Worm (Caenorhabditis elegans): ENCODE results near the gene F28C10.1.

The F28C10.1 gene

ce11 chrX:506848-507247 is 36.1 kb upstream of the F28C10.1 start, which contains the start of gene B0310.2:
Gene B0310.2 (minus strand): TSS chrX:506948.
- TF ChIP-seq nhr-23 (tag; optimal IDR thresholded peaks at IDR 0.05), result no peak
- no peak for TF ChIP-seq ceh-9 (tag; optimal IDR thresholded peaks at IDR 0.05)
- no peak for TF ChIP-seq fos-1 (tag; optimal IDR thresholded peaks at IDR 0.05)
- TF ChIP-seq ceh-82 (tag; optimal IDR thresholded peaks at IDR 0.05), result no peak
- TF ChIP-seq sea-2 (GFP tag; optimal IDR thresholded peaks at IDR 0.05), result no peak
- no peak for TF ChIP-seq ztf-11 (tag; optimal IDR thresholded peaks at IDR 0.05)
- TF ChIP-seq R02D3.7 (tag; optimal IDR thresholded peaks at IDR 0.05), result no peak
- no peak for TF ChIP-seq nhr-25 (tag; optimal IDR thresholded peaks at IDR 0.05)
- no peak for TF ChIP-seq eor-1 (tag; optimal IDR thresholded peaks at IDR 0.05)
- no peak for TF ChIP-seq lin-15B (tag; optimal IDR thresholded peaks at IDR 0.05)
- TF ChIP-seq mdl-1 (tag; optimal IDR thresholded peaks at IDR 0.05), result no peak
- TF ChIP-seq ama-1 (optimal IDR thresholded peaks at IDR 0.05), result no peak

ce11 chrX:514023-514422 is 28.9 kb upstream of the F28C10.1 start:
- TF ChIP-seq tbx-2 (tag; optimal IDR thresholded peaks at IDR 0.05), result no peak
- no peak for TF ChIP-seq nhr-23 (tag; optimal IDR thresholded peaks at IDR 0.05)
- no peak for TF ChIP-seq ama-1 (optimal IDR thresholded peaks at IDR 0.05)
- no peak for TF ChIP-seq nhr-25 (tag; optimal IDR thresholded peaks at IDR 0.05)
- no peak for TF ChIP-seq jun-1 (tag; optimal IDR thresholded peaks at IDR 0.05)
- no peak for TF ChIP-seq mml-1 (tag; optimal IDR thresholded peaks at IDR 0.05)
- no peak for TF ChIP-seq hmg-11 (tag; optimal IDR thresholded peaks at IDR 0.05)
- TF ChIP-seq ceh-16 (tag; optimal IDR thresholded peaks at IDR 0.05), result no peak
- no peak for TF ChIP-seq snpc-4 (tag; optimal IDR thresholded peaks at IDR 0.05)
- no peak for TF ChIP-seq unc-62 (GFP tag; optimal IDR thresholded peaks at IDR 0.05)
- no peak for TF ChIP-seq elt-1 (tag; optimal IDR thresholded peaks at IDR 0.05)
- no peak for TF ChIP-seq elt-2 (tag; optimal IDR thresholded peaks at IDR 0.05)
- TF ChIP-seq nhr-77 (tag; optimal IDR thresholded peaks at IDR 0.05), result no peak
- no peak for TF ChIP-seq zag-1 (tag; optimal IDR thresholded peaks at IDR 0.05)
- TF ChIP-seq mdl-1 (tag; optimal IDR thresholded peaks at IDR 0.05), result no peak
- no peak for TF ChIP-seq ceh-82 (tag; optimal IDR thresholded peaks at IDR 0.05)
- no peak for TF ChIP-seq nhr-28 (tag; optimal IDR thresholded peaks at IDR 0.05)
- no peak for TF ChIP-seq pqm-1 (tag; optimal IDR thresholded peaks at IDR 0.05)

- no peak for TF ChIP-seq ztf-11 (tag; optimal IDR thresholded peaks at IDR 0.05)
- no peak for TF ChIP-seq nhr-28 (tag; optimal IDR thresholded peaks at IDR 0.05)
- TF ChIP-seq lsy-12 (tag; optimal IDR thresholded peaks at IDR 0.05), result no peak
- TF ChIP-seq egl-27 (tag; optimal IDR thresholded peaks at IDR 0.05), result no peak
- TF ChIP-seq lin-39 (tag; optimal IDR thresholded peaks at IDR 0.05), result no peak
- TF ChIP-seq mml-1 (tag; optimal IDR thresholded peaks at IDR 0.05), result no peak
- TF ChIP-seq lin-15B (tag; optimal IDR thresholded peaks at IDR 0.05), result no peak
- no peak for TF ChIP-seq nhr-237 (tag; optimal IDR thresholded peaks at IDR 0.05)
- TF ChIP-seq snpc-4 (tag; optimal IDR thresholded peaks at IDR 0.05), result no peak
- no peak for TF ChIP-seq ama-1 (optimal IDR thresholded peaks at IDR 0.05)
- no peak for TF ChIP-seq ceh-82 (tag; optimal IDR thresholded peaks at IDR 0.05)
- no peak for TF ChIP-seq ZK546.5 (tag; optimal IDR thresholded peaks at IDR 0.05)
Observed at ce11 chrX:520881-521280, 22.0 kb upstream of the F28C10.1 start, which contains the start of gene B0310.3. Gene B0310.3 (minus strand): TSS chrX:520981.

- TF ChIP-seq ceh-9 (tag; optimal IDR thresholded peaks at IDR 0.05) (no peak), lin-39 (tag; optimal IDR thresholded peaks at IDR 0.05) (no peak), ceh-82 (tag; optimal IDR thresholded peaks at IDR 0.05) (no peak), nhr-28 (tag; optimal IDR thresholded peaks at IDR 0.05) (no peak), egl-5 (tag; optimal IDR thresholded peaks at IDR 0.05) (no peak), fos-1 (tag; optimal IDR thresholded peaks at IDR 0.05) (no peak), lsy-12 (tag; optimal IDR thresholded peaks at IDR 0.05) (no peak), nhr-76 (tag; optimal IDR thresholded peaks at IDR 0.05) (no peak), pha-4 (tag; optimal IDR thresholded peaks at IDR 0.05) (no peak)
Observed at ce11 chrX:524498-524897, 18.4 kb upstream of the F28C10.1 start.

DNA sequence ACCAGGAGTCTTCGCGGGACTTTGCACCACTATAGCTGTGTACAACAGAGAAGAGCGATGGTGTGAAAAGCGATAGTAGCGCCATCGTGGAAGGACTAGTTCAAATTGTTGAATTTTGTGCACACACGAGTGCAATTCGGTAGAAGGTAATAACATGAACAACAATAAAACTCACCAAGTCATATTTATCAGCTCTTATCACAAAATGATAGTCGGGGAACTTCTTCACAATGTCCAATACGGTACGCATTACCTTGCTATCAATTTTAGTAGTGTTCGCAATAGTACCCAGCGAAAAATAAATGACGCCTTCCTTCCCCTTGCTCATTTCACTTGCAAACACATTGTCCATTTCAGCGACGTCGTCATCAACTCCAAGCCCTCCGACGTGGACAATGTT is 15.2 kb upstream of the F28C10.1 start:
- TF ChIP-seq elt-2 (tag; optimal IDR thresholded peaks at IDR 0.05) (peak; percentile 67), jun-1 (tag; optimal IDR thresholded peaks at IDR 0.05) (no peak), mml-1 (tag; optimal IDR thresholded peaks at IDR 0.05) (no peak), sea-2 (GFP tag; optimal IDR thresholded peaks at IDR 0.05) (no peak), pqm-1 (tag; optimal IDR thresholded peaks at IDR 0.05) (peak; percentile 25)

ce11 chrX:528761-529160 is 14.1 kb upstream of the F28C10.1 start:
- TF ChIP-seq unc-39 (tag; optimal IDR thresholded peaks at IDR 0.05), result no peak
- no peak for TF ChIP-seq unc-62 (GFP tag; optimal IDR thresholded peaks at IDR 0.05)
- TF ChIP-seq elt-1 (tag; optimal IDR thresholded peaks at IDR 0.05), result no peak
- no peak for TF ChIP-seq ama-1 (optimal IDR thresholded peaks at IDR 0.05)
- no peak for TF ChIP-seq ceh-16 (tag; optimal IDR thresholded peaks at IDR 0.05)
- no peak for TF ChIP-seq mdl-1 (tag; optimal IDR thresholded peaks at IDR 0.05)
- no peak for TF ChIP-seq eor-1 (tag; optimal IDR thresholded peaks at IDR 0.05)
- TF ChIP-seq R02D3.7 (tag; optimal IDR thresholded peaks at IDR 0.05), result no peak
- TF ChIP-seq pqm-1 (tag; optimal IDR thresholded peaks at IDR 0.05), result no peak
- no peak for TF ChIP-seq zag-1 (tag; optimal IDR thresholded peaks at IDR 0.05)
- TF ChIP-seq aly-2 (tag; optimal IDR thresholded peaks at IDR 0.05), result no peak
- no peak for TF ChIP-seq sea-2 (GFP tag; optimal IDR thresholded peaks at IDR 0.05)
